Fruit fly (Drosophila melanogaster): ENCODE data around the gene Or85d.

The Or85d gene

dm6 chr3R:8517752-8518185, 34.6 kb upstream of the Or85d start, which contains the start of gene CG11737 (continued):
- TF ChIP-seq Fer3 (tag; optimal IDR thresholded peaks at IDR 0.05) (no peak), sc (optimal IDR thresholded peaks at IDR 0.05) (no peak), sc (GFP tag; optimal IDR thresholded peaks at IDR 0.05) (no peak), hbn (GFP tag; IDR thresholded peaks at IDR 0.05; ENCODE audit: partially characterized antibody) (no peak), CG10543 (GFP tag; optimal IDR thresholded peaks at IDR 0.05) (peak; percentile 18), Blimp-1 (GFP tag; optimal IDR thresholded peaks at IDR 0.05) (no peak), CG1529 (GFP tag; optimal IDR thresholded peaks at IDR 0.05) (no peak), tap (tag; optimal IDR thresholded peaks at IDR 0.05) (no peak), BtbVII (GFP tag; optimal IDR thresholded peaks at IDR 0.05) (no peak), gce (GFP tag; IDR thresholded peaks at IDR 0.05) (no peak), CG15269 (tag; optimal IDR thresholded peaks at IDR 0.05) (no peak), ab (GFP tag; optimal IDR thresholded peaks at IDR 0.05) (no peak), E2f1 (GFP tag; IDR thresholded peaks at IDR 0.05) (no peak), CG31224 (GFP tag; IDR thresholded peaks at IDR 0.05) (no peak), D19B (GFP tag; optimal IDR thresholded peaks at IDR 0.05) (no peak), Dfd (GFP tag; optimal IDR thresholded peaks at IDR 0.05) (no peak), Optix (GFP tag; IDR thresholded peaks at IDR 0.05) (no peak), Elba2 (GFP tag; optimal IDR thresholded peaks at IDR 0.05) (no peak), CG2678 (tag; optimal IDR thresholded peaks at IDR 0.05) (no peak), her (GFP tag; optimal IDR thresholded peaks at IDR 0.05) (no peak), CG6791 (GFP tag; IDR thresholded peaks at IDR 0.05; ENCODE audit: partially characterized antibody) (peak; percentile 82), CG9609 (GFP tag; optimal IDR thresholded peaks at IDR 0.05) (no peak), CG12942 (GFP tag; optimal IDR thresholded peaks at IDR 0.05) (no peak), Chrac-16 (GFP tag; optimal IDR thresholded peaks at IDR 0.05) (no peak), CG16815 (GFP tag; optimal IDR thresholded peaks at IDR 0.05) (no peak), CG10565 (GFP tag; optimal IDR thresholded peaks at IDR 0.05) (no peak), Sin3A (optimal IDR thresholded peaks at IDR 0.05) (peak; percentile 36), CG8944 (GFP tag; optimal IDR thresholded peaks at IDR 0.05) (no peak), CG10274 (GFP tag; optimal IDR thresholded peaks at IDR 0.05) (no peak), TFAM (GFP tag; optimal IDR thresholded peaks at IDR 0.05) (no peak), disco-r (GFP tag; optimal IDR thresholded peaks at IDR 0.05) (no peak), CG17186 (GFP tag; optimal IDR thresholded peaks at IDR 0.05) (peak; percentile 81), CG30020 (tag; optimal IDR thresholded peaks at IDR 0.05) (no peak), B-H2 (GFP tag; optimal IDR thresholded peaks at IDR 0.05) (no peak), CG10366 (GFP tag; IDR thresholded peaks at IDR 0.05) (0 out of 2 replicates have a peak, but pooled peaks have one; percentile 8)

dm6 chr3R:8518565-8519154, 33.7 kb upstream of the Or85d start:
- TF ChIP-seq gsb-n (tag; optimal IDR thresholded peaks at IDR 0.05) (no peak), usp (GFP tag; optimal IDR thresholded peaks at IDR 0.05) (no peak), vnd (GFP tag; IDR thresholded peaks at IDR 0.05; ENCODE audit: partially characterized antibody) (0 out of 3 replicates have a peak, but pooled peaks have one; percentile 21), sug (tag; optimal IDR thresholded peaks at IDR 0.05) (peak; percentile 81), nerfin-2 (GFP tag; IDR thresholded peaks at IDR 0.05; ENCODE audit: partially characterized antibody) (no peak), CG12769 (tag; optimal IDR thresholded peaks at IDR 0.05) (peak; percentile 33), Hey (tag; optimal IDR thresholded peaks at IDR 0.05) (no peak), CG8478 (optimal IDR thresholded peaks at IDR 0.05) (no peak), exex (tag; optimal IDR thresholded peaks at IDR 0.05) (peak; percentile 91), grn (GFP tag; optimal IDR thresholded peaks at IDR 0.05) (peak; percentile 16)

All from whole organism, embryonic.